Fruit fly (Drosophila melanogaster) whole organism, prepupa: ENCODE data around the gene Drsl5.

Experiments used
- Blimp-1 ChIP-seq: fragments of 200-800 bp; sonication (Bioruptor generic); optimal IDR thresholded peaks from 3 replicates; lab custom pipeline; 2017; ENCODE audit warnings: missing biosample characterization, missing genetic modification characterization, mild to moderate bottlenecking, moderate library complexity, missing genetic modification reagents
- CG10669 ChIP-seq: fragments of 200-800 bp; sonication (Bioruptor generic); optimal IDR thresholded peaks from 3 replicates; lab custom pipeline; 2018; ENCODE audit warnings: missing biosample characterization, mild to moderate bottlenecking, missing genetic modification characterization, moderate library complexity
- CG11294 ChIP-seq: fragments of 200-800 bp; sonication (Bioruptor generic); IDR thresholded peaks from 2 replicates; pipeline ENCODE4 v1.3.6; 2022; ENCODE audit warnings: missing biosample characterization, missing genetic modification characterization
- CG11762 ChIP-seq: fragments of 200-800 bp; sonication (Bioruptor generic); optimal IDR thresholded peaks from 3 replicates; lab custom pipeline; 2016; ENCODE audit warnings: missing biosample characterization, missing genetic modification characterization; ENCODE audit not compliant: insufficient read depth
- CG11902 ChIP-seq: fragments of 200-800 bp; sonication (Bioruptor generic); optimal IDR thresholded peaks from 3 replicates; lab custom pipeline; 2016; ENCODE audit warnings: missing biosample characterization, missing genetic modification characterization
- CG15336 ChIP-seq: fragments of 200-800 bp; sonication (Bioruptor generic); IDR thresholded peaks from 2 replicates; pipeline ENCODE4 v1.3.6; 2022; ENCODE audit warnings: missing biosample characterization, missing genetic modification characterization
- CG1621 ChIP-seq: fragments of 200-800 bp; sonication (Bioruptor generic); optimal IDR thresholded peaks from 3 replicates; lab custom pipeline; 2018; ENCODE audit warnings: missing biosample characterization, mild to moderate bottlenecking, missing genetic modification characterization
- CG16779 ChIP-seq: fragments of 200-800 bp; sonication (Bioruptor generic); optimal IDR thresholded peaks from 3 replicates; lab custom pipeline; 2017; ENCODE audit warnings: missing biosample characterization, mild to moderate bottlenecking, missing genetic modification characterization
- CG3032 ChIP-seq: fragments of 200-800 bp; optimal IDR thresholded peaks from 2 replicates; lab custom pipeline; 2019; ENCODE audit warnings: missing biosample characterization, mild to moderate bottlenecking, missing genetic modification characterization, moderate library complexity
- CG31627 ChIP-seq: fragments of 200-800 bp; sonication (Bioruptor generic); optimal IDR thresholded peaks from 3 replicates; lab custom pipeline; 2016; ENCODE audit warnings: missing biosample characterization, missing genetic modification characterization
- CG32006 ChIP-seq: fragments of 200-800 bp; sonication (Bioruptor generic); optimal IDR thresholded peaks from 3 replicates; lab custom pipeline; 2017; ENCODE audit warnings: missing biosample characterization, mild to moderate bottlenecking, missing genetic modification characterization
- CG34406 ChIP-seq: fragments of 200-800 bp; sonication (Bioruptor generic); optimal IDR thresholded peaks from 3 replicates; lab custom pipeline; 2016; ENCODE audit warnings: missing biosample characterization, missing genetic modification characterization
- CG3919 ChIP-seq: fragments of 200-800 bp; sonication (Bioruptor generic); optimal IDR thresholded peaks from 3 replicates; lab custom pipeline; 2016; ENCODE audit warnings: missing biosample characterization, missing genetic modification characterization
- CG4318 ChIP-seq: fragments of 200-800 bp; sonication (Bioruptor generic); optimal IDR thresholded peaks from 3 replicates; lab custom pipeline; 2017; ENCODE audit warnings: missing biosample characterization, mild to moderate bottlenecking, missing genetic modification characterization
- CG6163 ChIP-seq: fragments of 200-800 bp; sonication (Bioruptor generic); IDR thresholded peaks from 3 replicates; pipeline ENCODE4 v1.3.6; 2022; ENCODE audit warnings: missing biosample characterization, missing genetic modification characterization
- CG6276 ChIP-seq: fragments of 200-800 bp; sonication (Bioruptor generic); optimal IDR thresholded peaks from 2 replicates; lab custom pipeline; 2017; ENCODE audit warnings: missing biosample characterization, mild to moderate bottlenecking, missing genetic modification characterization
- CG6792 ChIP-seq: fragments of 200-800 bp; sonication (Bioruptor generic); optimal IDR thresholded peaks from 3 replicates; lab custom pipeline; 2016; ENCODE audit warnings: missing biosample characterization, missing genetic modification characterization
- CG6808 ChIP-seq: fragments of 200-800 bp; sonication (Bioruptor generic); optimal IDR thresholded peaks from 3 replicates; lab custom pipeline; 2017; ENCODE audit warnings: missing biosample characterization, missing genetic modification characterization, mild to moderate bottlenecking, moderate library complexity, missing genetic modification reagents
- CG7368 ChIP-seq: fragments of 200-800 bp; sonication (Bioruptor generic); optimal IDR thresholded peaks from 3 replicates; lab custom pipeline; 2016; ENCODE audit warnings: missing biosample characterization, missing genetic modification characterization
- CG8119 ChIP-seq: fragments of 200-800 bp; sonication (Bioruptor generic); IDR thresholded peaks from 3 replicates; pipeline ENCODE4 v1.3.6; 2022; ENCODE audit warnings: missing biosample characterization, missing genetic modification characterization
- CG8632 ChIP-seq: fragments of 200-800 bp; sonication (Bioruptor generic); optimal IDR thresholded peaks from 3 replicates; lab custom pipeline; 2016; ENCODE audit warnings: missing biosample characterization, missing genetic modification characterization
- Ets21C ChIP-seq: fragments of 200-800 bp; sonication (Bioruptor generic); optimal IDR thresholded peaks from 3 replicates; lab custom pipeline; 2016; ENCODE audit warnings: missing biosample characterization, missing genetic modification characterization
- Gug ChIP-seq: fragments of 200-800 bp; sonication (Bioruptor generic); IDR thresholded peaks from 2 replicates; pipeline ENCODE4 v1.3.6; 2022; ENCODE audit warnings: missing biosample characterization, missing genetic modification characterization
- Hr38 ChIP-seq: sonication (Bioruptor generic); optimal IDR thresholded peaks from 2 replicates; lab custom pipeline; 2016; ENCODE audit warnings: missing biosample characterization, missing genetic modification characterization
- Hr39 ChIP-seq: fragments of 200-800 bp; sonication (Bioruptor generic); optimal IDR thresholded peaks from 2 replicates; lab custom pipeline; 2016; ENCODE audit warnings: missing biosample characterization, missing genetic modification characterization
- Hr4 ChIP-seq: fragments of 200-800 bp; sonication (Bioruptor generic); optimal IDR thresholded peaks from 3 replicates; lab custom pipeline; 2016; ENCODE audit warnings: missing biosample characterization, missing genetic modification characterization
- OdsH ChIP-seq: fragments of 200-800 bp; sonication (Bioruptor generic); optimal IDR thresholded peaks from 3 replicates; lab custom pipeline; 2016; ENCODE audit warnings: missing biosample characterization, missing genetic modification characterization
- Smox ChIP-seq: fragments of 200-800 bp; sonication (Bioruptor generic); optimal IDR thresholded peaks from 3 replicates; lab custom pipeline; 2016; ENCODE audit warnings: missing biosample characterization, missing genetic modification characterization
- Sox102F ChIP-seq: fragments of 200-800 bp; sonication (Bioruptor generic); optimal IDR thresholded peaks from 2 replicates; lab custom pipeline; 2016; ENCODE audit warnings: missing biosample characterization, mild to moderate bottlenecking, missing genetic modification characterization
- Sox14 ChIP-seq: fragments of 200-800 bp; sonication (Bioruptor generic); optimal IDR thresholded peaks from 3 replicates; lab custom pipeline; 2016; ENCODE audit warnings: missing biosample characterization, missing genetic modification characterization
- Sox15 ChIP-seq: fragments of 200-800 bp; sonication (Bioruptor generic); optimal IDR thresholded peaks from 3 replicates; lab custom pipeline; 2016; ENCODE audit warnings: missing biosample characterization, missing genetic modification characterization
- achi ChIP-seq: fragments of 200-800 bp; sonication (Bioruptor generic); optimal IDR thresholded peaks from 3 replicates; lab custom pipeline; 2016; ENCODE audit warnings: missing biosample characterization, missing genetic modification characterization
- acj6 ChIP-seq: fragments of 200-800 bp; sonication (Bioruptor generic); optimal IDR thresholded peaks from 3 replicates; lab custom pipeline; 2016; ENCODE audit warnings: missing biosample characterization, missing genetic modification characterization
- cyc ChIP-seq: fragments of 200-800 bp; sonication (Bioruptor generic); optimal IDR thresholded peaks from 3 replicates; lab custom pipeline; 2016; ENCODE audit warnings: missing biosample characterization, missing genetic modification characterization
- dac ChIP-seq: fragments of 200-800 bp; sonication (Bioruptor generic); optimal IDR thresholded peaks from 2 replicates; lab custom pipeline; 2017; ENCODE audit warnings: missing biosample characterization, mild to moderate bottlenecking, missing genetic modification characterization
- esn ChIP-seq: fragments of 200-800 bp; sonication (Bioruptor generic); optimal IDR thresholded peaks from 2 replicates; lab custom pipeline; 2016; ENCODE audit warnings: missing biosample characterization, mild to moderate bottlenecking, missing genetic modification characterization, moderate library complexity
- fd59A ChIP-seq: fragments of 200-800 bp; sonication (Bioruptor generic); optimal IDR thresholded peaks from 2 replicates; lab custom pipeline; 2017; ENCODE audit warnings: missing biosample characterization, mild to moderate bottlenecking, missing genetic modification characterization, missing genetic modification reagents
- fd85E ChIP-seq: fragments of 200-800 bp; sonication (Bioruptor generic); optimal IDR thresholded peaks from 3 replicates; lab custom pipeline; 2016; ENCODE audit warnings: missing biosample characterization, missing genetic modification characterization
- fkh ChIP-seq: fragments of 200-800 bp; sonication (Bioruptor generic); optimal IDR thresholded peaks from 3 replicates; lab custom pipeline; 2017; ENCODE audit warnings: missing biosample characterization, mild to moderate bottlenecking, missing genetic modification characterization, moderate library complexity
- net ChIP-seq: fragments of 200-800 bp; sonication (Bioruptor generic); optimal IDR thresholded peaks from 3 replicates; lab custom pipeline; 2016; ENCODE audit warnings: missing biosample characterization, missing genetic modification characterization
- pdm3 ChIP-seq: fragments of 200-800 bp; sonication (Bioruptor generic); optimal IDR thresholded peaks from 3 replicates; lab custom pipeline; 2016; ENCODE audit warnings: missing biosample characterization, missing genetic modification characterization
- salr ChIP-seq, 2 experiments: fragments of 200-800 bp; sonication (Bioruptor generic); optimal IDR thresholded peaks; 3 replicates each; lab custom pipeline; 2016 to 2018; ENCODE audit warnings: missing biosample characterization in 2 of 2, missing genetic modification characterization in 2 of 2, mild to moderate bottlenecking in 1 of 2
- spab ChIP-seq: fragments of 200-800 bp; sonication (Bioruptor generic); optimal IDR thresholded peaks from 2 replicates; lab custom pipeline; 2017; ENCODE audit warnings: missing biosample characterization, mild to moderate bottlenecking, missing genetic modification characterization, missing genetic modification reagents
- svp ChIP-seq: fragments of 200-800 bp; sonication (Bioruptor generic); peaks from one replicate; lab custom pipeline; 2016; ENCODE audit warnings: missing biosample characterization, missing genetic modification characterization
- vri ChIP-seq: fragments of 200-800 bp; sonication (Bioruptor generic); optimal IDR thresholded peaks from 3 replicates; lab custom pipeline; 2016; ENCODE audit warnings: missing biosample characterization, mild to moderate bottlenecking, missing genetic modification characterization

Gene Drsl5

DNA sequence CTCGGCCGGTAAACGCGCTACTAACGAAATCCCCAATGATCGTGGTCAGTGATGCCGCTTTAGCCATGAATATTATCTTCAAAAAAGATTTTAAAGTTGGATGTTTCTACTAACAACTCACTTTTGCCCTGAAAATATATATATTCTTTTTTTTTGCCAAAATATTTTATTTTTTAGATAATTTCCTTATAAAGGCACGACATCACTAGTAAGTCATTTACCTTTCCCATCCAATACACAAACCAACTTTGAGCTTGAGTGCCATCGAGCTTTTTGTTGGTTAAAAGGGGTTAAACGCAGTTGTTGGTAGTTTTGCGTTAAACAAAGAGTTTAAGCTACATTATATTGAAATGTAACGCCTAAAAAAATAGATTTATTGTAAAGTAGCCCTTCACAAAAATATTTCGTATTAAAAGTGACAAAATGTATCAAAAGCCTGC lies 13.5 kb upstream of the Drsl5 start, which contains the start of gene CG14968 (continued):
- TF ChIP-seq Hr4 (GFP tag; lab: Kevin White, UChicago) (peak; percentile 88), CG10669 (GFP tag; lab: Kevin White, UChicago) (peak; percentile 93), OdsH (GFP tag; lab: Kevin White, UChicago) (peak; percentile 97), dac (GFP tag; lab: Kevin White, UChicago) (peak; percentile 83), Sox15 (peak; percentile 88), fd85E (GFP tag; lab: Kevin White, UChicago) (peak; percentile 86), svp (GFP tag; lab: Kevin White, UChicago) (peak; percentile 96), spab (GFP tag; lab: Kevin White, UChicago) (peak; percentile 80), Blimp-1 (peak; percentile 89), net (GFP tag; lab: Kevin White, UChicago) (peak; percentile 92), CG11762 (GFP tag; lab: Kevin White, UChicago) (peak; percentile 88), cyc (GFP tag; lab: Kevin White, UChicago) (peak; percentile 96), fkh (peak; percentile 31), CG31627 (GFP tag; lab: Kevin White, UChicago) (peak; percentile 89), CG1621 (tag; lab: Kevin White, UChicago) (peak; percentile 67), CG4318 (GFP tag; lab: Kevin White, UChicago) (peak; percentile 89), CG8632 (peak; percentile 96), CG6792 (GFP tag; lab: Kevin White, UChicago) (peak; percentile 92)
- TF ChIP-seq, all 60 proteins: peak for 59

DNA sequence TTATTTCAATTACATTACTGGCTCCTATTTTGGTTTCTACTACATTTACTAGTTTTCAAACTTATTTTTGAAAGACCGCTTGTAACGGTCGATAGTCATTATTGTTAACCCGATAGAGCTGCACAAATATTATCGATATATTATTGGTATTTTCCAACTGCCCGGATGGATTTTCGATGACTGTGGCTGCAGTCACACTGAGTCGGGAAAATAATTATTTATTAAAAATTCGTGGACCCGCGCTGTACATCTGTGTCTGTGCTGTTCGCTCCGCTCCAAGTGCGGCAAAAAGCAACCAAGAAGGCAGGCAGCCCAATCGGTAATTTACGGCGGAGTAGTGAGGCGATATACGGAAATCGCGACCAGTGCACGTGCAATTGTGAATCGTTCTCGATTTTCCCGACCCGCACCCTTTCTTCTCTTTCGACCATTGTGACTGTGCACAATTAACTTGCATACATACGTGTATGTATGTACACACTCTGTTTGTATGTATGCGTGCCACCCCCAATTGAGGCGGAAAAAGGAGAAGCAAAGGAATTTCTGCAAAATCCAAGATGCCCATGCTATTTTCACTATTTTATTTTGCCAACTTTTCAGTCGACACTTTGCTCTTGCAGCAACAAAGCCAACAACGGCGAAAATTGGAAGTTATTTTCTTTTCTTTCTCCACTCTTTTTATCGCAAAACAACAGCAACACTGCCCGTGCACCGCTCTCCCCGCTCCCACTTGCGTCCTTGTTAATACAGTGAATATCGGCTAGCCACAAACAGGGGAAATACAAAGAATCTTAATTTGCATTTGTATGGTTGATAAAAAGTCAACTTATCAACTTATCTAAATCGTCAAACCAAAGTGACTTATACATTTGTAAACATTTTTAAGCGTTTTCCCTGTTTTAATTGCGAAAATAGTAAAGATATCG lies 12.8 kb upstream of the Drsl5 start, which contains the start of gene ZnT63C:
Gene ZnT63C (plus strand): TSS at position 175 of the 926 bp plus-strand sequence.
- TF ChIP-seq vri (GFP tag; lab: Kevin White, UChicago) (peak; percentile 41), CG6163 (peak; percentile 43; the same call in 2 of the 3 replicates), acj6 (GFP tag; lab: Kevin White, UChicago) (peak; percentile 54), net (GFP tag; lab: Kevin White, UChicago) (peak; percentile 34), fd85E (GFP tag; lab: Kevin White, UChicago) (no peak), CG11902 (peak; percentile 4), CG1621 (tag; lab: Kevin White, UChicago) (peak; percentile 46), CG6808 (GFP tag; lab: Kevin White, UChicago) (peak; percentile 77), achi (GFP tag; lab: Kevin White, UChicago) (no peak), CG15336 (GFP tag; lab: Robert Waterston, UW) (0 out of 2 replicates have a peak, but pooled peaks have one; percentile 18), CG34406 (GFP tag; lab: Kevin White, UChicago) (no peak), CG8119 (GFP tag; lab: Robert Waterston, UW) (peak; percentile 43; the same call in 1 of the 3 replicates), CG6792 (GFP tag; lab: Kevin White, UChicago) (no peak), Sox102F (GFP tag; lab: Kevin White, UChicago) (peak; percentile 33), CG16779 (tag; lab: Kevin White, UChicago) (no peak), CG31627 (GFP tag; lab: Kevin White, UChicago) (peak; percentile 38), CG3919 (GFP tag; lab: Kevin White, UChicago) (no peak), Ets21C (GFP tag; lab: Kevin White, UChicago) (peak; percentile 6), pdm3 (GFP tag; lab: Kevin White, UChicago) (peak; percentile 21), fkh (no peak), Sox14 (GFP tag; lab: Kevin White, UChicago) (peak; percentile 48), Hr39 (peak; percentile 45), CG7368 (GFP tag; lab: Kevin White, UChicago) (peak; percentile 15), esn (peak; percentile 25), CG3032 (tag; lab: Kevin White, UChicago) (peak; percentile 32), Hr4 (GFP tag; lab: Kevin White, UChicago) (peak; percentile 31), Gug (GFP tag; lab: Robert Waterston, UW) (0 out of 2 replicates have a peak, but pooled peaks have one; percentile 14), salr (GFP tag; optimal IDR thresholded peaks at IDR 0.05; lab: Kevin White, UChicago) (peak in 1 of 2 experiments; percentile 11), CG6276 (GFP tag; lab: Kevin White, UChicago) (peak; percentile 38), Smox (GFP tag; lab: Kevin White, UChicago) (no peak), fd59A (GFP tag; lab: Kevin White, UChicago) (peak; percentile 27), Hr38 (GFP tag; lab: Kevin White, UChicago) (no peak), CG11294 (no peak), CG8632 (no peak), dac (GFP tag; lab: Kevin White, UChicago) (no peak), spab (GFP tag; lab: Kevin White, UChicago) (peak; percentile 48), OdsH (GFP tag; lab: Kevin White, UChicago) (peak; percentile 16), CG11762 (GFP tag; lab: Kevin White, UChicago) (no peak), CG32006 (GFP tag; lab: Kevin White, UChicago) (peak; percentile 35)
